Worm (Caenorhabditis elegans) whole organism, early embryonic: Measurements from ENCODE around the gene ipla-7.

Experiments used
- B0310.2 ChIP-seq: sonication (generic microtip); optimal IDR thresholded peaks from 2 replicates; lab custom pipeline; 2016; ENCODE audit warnings: mild to moderate bottlenecking, missing genetic modification characterization, missing compliant biosample characterization
- scrt-1 ChIP-seq: fragments of 200-800 bp; sonication (Bioruptor generic); IDR thresholded peaks from 2 replicates; pipeline ENCODE4 v1.3.6; 2022; ENCODE audit warnings: missing genetic modification characterization, missing compliant biosample characterization

DNA sequence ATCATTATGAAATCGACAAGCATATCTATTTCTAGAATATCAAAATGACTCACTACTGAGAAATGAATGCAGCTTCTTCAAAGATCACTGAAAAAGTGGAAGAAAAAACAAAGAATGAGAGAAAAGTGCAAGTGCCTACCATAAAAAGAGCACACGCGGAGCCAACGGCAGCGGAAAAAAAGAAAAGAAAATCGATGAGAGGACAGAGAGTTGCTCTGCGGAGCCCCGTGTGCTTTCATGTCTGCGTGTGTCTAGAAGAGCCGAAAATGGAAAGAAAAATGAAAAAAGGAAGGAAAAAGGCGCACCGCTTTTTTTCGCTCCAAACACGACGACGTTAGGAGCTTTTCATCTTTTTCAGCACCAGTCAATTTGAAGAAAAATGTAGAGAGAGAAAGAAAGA lies at the start of gene ipla-7:
- no peak for TF ChIP-seq B0310.2 (tag; lab: Kevin White, UChicago)
- no peak for TF ChIP-seq scrt-1 (GFP tag; lab: Robert Waterston, UW)
